Worm (Caenorhabditis elegans) whole organism, L4 larva: ENCODE results near the gene fat-6.
A peak's percentile ranks its signal among the peaks of the same experiment; 100 is the strongest.

ENCODE experiments used
- T20F7.1 ChIP-seq: fragments of 200-800 bp; sonication (Bioruptor generic); optimal IDR thresholded peaks from 2 replicates; lab custom pipeline; 2018; ENCODE audit warnings: mild to moderate bottlenecking, missing genetic modification characterization, missing compliant biosample characterization
- Y48G9A.11 ChIP-seq: fragments of 200-800 bp; sonication (Bioruptor generic); IDR thresholded peaks from 2 replicates; pipeline ENCODE4 v1.3.6; 2022; ENCODE audit warnings: missing genetic modification reagents, missing genetic modification characterization, missing compliant biosample characterization
- Y5F2A.4 ChIP-seq: fragments of 200-800 bp; sonication (Bioruptor generic); optimal IDR thresholded peaks from 2 replicates; lab custom pipeline; 2018; ENCODE audit warnings: mild to moderate bottlenecking, missing genetic modification characterization, missing compliant biosample characterization
- Y75B8A.6 ChIP-seq: fragments of 200-800 bp; sonication (Bioruptor generic); IDR thresholded peaks from 2 replicates; pipeline ENCODE4 v1.3.6; 2022; ENCODE audit warnings: missing genetic modification reagents, missing genetic modification characterization, missing compliant biosample characterization
- ZK337.2 ChIP-seq: fragments of 200-800 bp; sonication (Bioruptor generic); IDR thresholded peaks from 2 replicates; pipeline ENCODE4 v1.3.6; 2022; ENCODE audit warnings: missing genetic modification reagents, missing genetic modification characterization, missing compliant biosample characterization
- arid-1 ChIP-seq: fragments of 200-800 bp; sonication (Bioruptor generic); conservative IDR thresholded peaks from 2 replicates; pipeline ENCODE4 v1.3.6; 2022; ENCODE audit warnings: missing genetic modification reagents, missing genetic modification characterization, missing compliant biosample characterization
- ceh-32 ChIP-seq: sonication (generic microtip); optimal IDR thresholded peaks from 2 replicates; lab custom pipeline; 2016; ENCODE audit warnings: mild to moderate bottlenecking, missing genetic modification characterization, missing compliant biosample characterization; ENCODE audit not compliant: poor library complexity
- ceh-62 ChIP-seq: sonication (generic microtip); optimal IDR thresholded peaks from 2 replicates; lab custom pipeline; 2017; ENCODE audit warnings: missing biosample characterization, missing genetic modification characterization
- ces-1 ChIP-seq: fragments of 150-350 bp; sonication (generic microtip); optimal IDR thresholded peaks from 4 replicates; lab custom pipeline; 2014; ENCODE audit warnings: missing biosample characterization, missing genetic modification reagents, missing genetic modification characterization
- cey-2 ChIP-seq: sonication (generic microtip); optimal IDR thresholded peaks from 3 replicates; lab custom pipeline; 2017; ENCODE audit warnings: missing genetic modification characterization, mild to moderate bottlenecking, missing compliant biosample characterization, antibody characterized with exemption, borderline replicate concordance; ENCODE audit not compliant: insufficient read depth
- daf-16 ChIP-seq, 3 experiments: sonication (generic microtip); optimal IDR thresholded peaks; 2 replicates each; lab custom pipeline; 2016 to 2017; ENCODE audit warnings: missing genetic modification characterization in 3 of 3, missing genetic modification reagents in 3 of 3, mild to moderate bottlenecking in 2 of 3, missing compliant biosample characterization in 2 of 3, missing biosample characterization in 1 of 3, moderate library complexity in 1 of 3
- dmd-6 ChIP-seq: fragments of 200-800 bp; sonication (Bioruptor generic); IDR thresholded peaks from 2 replicates; pipeline ENCODE4 v1.3.6; 2022; ENCODE audit warnings: missing genetic modification reagents, missing genetic modification characterization, missing compliant biosample characterization
- dmd-8 ChIP-seq: fragments of 200-800 bp; sonication (Bioruptor generic); IDR thresholded peaks from 2 replicates; pipeline ENCODE4 v1.3.6; 2022; ENCODE audit warnings: missing genetic modification characterization, missing compliant biosample characterization
- dpl-1 ChIP-seq: fragments of 150-350 bp; optimal IDR thresholded peaks from 2 replicates; lab custom pipeline; 2014; ENCODE audit warnings: missing biosample characterization, missing genetic modification reagents, missing genetic modification characterization
- dve-1 ChIP-seq: sonication (generic microtip); optimal IDR thresholded peaks from 2 replicates; lab custom pipeline; 2017; ENCODE audit warnings: antibody characterized with exemption, mild to moderate bottlenecking, missing genetic modification characterization, missing compliant biosample characterization; ENCODE audit not compliant: insufficient read depth
- fkh-10 ChIP-seq: fragments of 150-350 bp; optimal IDR thresholded peaks from 2 replicates; lab custom pipeline; 2014; ENCODE audit warnings: missing biosample characterization, missing genetic modification reagents, missing genetic modification characterization
- fos-1 ChIP-seq: fragments of 150-350 bp; optimal IDR thresholded peaks from 2 replicates; lab custom pipeline; 2014; ENCODE audit warnings: missing biosample characterization, missing genetic modification characterization
- hif-1 ChIP-seq, 2 experiments: sonication (generic microtip); optimal IDR thresholded peaks; 2 replicates each; lab custom pipeline; 2016 to 2017; ENCODE audit warnings: missing compliant biosample characterization in 2 of 2, missing genetic modification characterization in 2 of 2, missing genetic modification reagents in 2 of 2, missing genotype in 2 of 2, mild to moderate bottlenecking in 1 of 2
- hlh-11 ChIP-seq: fragments of 200-800 bp; sonication (Bioruptor generic); optimal IDR thresholded peaks from 2 replicates; lab custom pipeline; 2018; ENCODE audit warnings: mild to moderate bottlenecking, missing genetic modification characterization, missing compliant biosample characterization
- hlh-30 ChIP-seq: sonication (generic microtip); optimal IDR thresholded peaks from 2 replicates; lab custom pipeline; 2017; ENCODE audit warnings: antibody characterized with exemption, mild to moderate bottlenecking, missing genetic modification characterization, missing compliant biosample characterization; ENCODE audit not compliant: insufficient read depth
- lsy-2 ChIP-seq, 2 experiments: fragments of 150-350 bp in 1 of 2; sonication (generic microtip) in 1 of 2; optimal IDR thresholded peaks; 2 replicates each; lab custom pipeline; 2014 to 2017; ENCODE audit warnings: missing biosample characterization in 2 of 2, missing genetic modification characterization in 2 of 2
- mdl-1 ChIP-seq, 2 experiments: fragments of 150-350 bp in 1 of 2; sonication (generic microtip) in 1 of 2; optimal IDR thresholded peaks; 2 replicates each; lab custom pipeline; 2014 to 2017; ENCODE audit warnings: missing biosample characterization in 2 of 2, missing genetic modification characterization in 2 of 2
- mep-1 ChIP-seq: fragments of 150-350 bp; sonication (generic microtip); optimal IDR thresholded peaks from 3 replicates; lab custom pipeline; 2014; ENCODE audit warnings: missing biosample characterization, missing genetic modification characterization
- mxl-2 ChIP-seq: fragments of 200-800 bp; sonication (Bioruptor generic); conservative IDR thresholded peaks from 2 replicates; pipeline ENCODE4 v1.3.6; 2022; ENCODE audit warnings: missing genetic modification reagents, missing genetic modification characterization, missing compliant biosample characterization
- mxl-3 ChIP-seq: fragments of 200-800 bp; sonication (Bioruptor generic); optimal IDR thresholded peaks from 2 replicates; lab custom pipeline; 2018; ENCODE audit warnings: mild to moderate bottlenecking, missing genetic modification characterization, missing compliant biosample characterization
- nhr-10 ChIP-seq: fragments of 150-350 bp; optimal IDR thresholded peaks from 2 replicates; lab custom pipeline; 2014; ENCODE audit warnings: missing biosample characterization, missing genetic modification characterization
- nhr-11 ChIP-seq: fragments of 150-350 bp; optimal IDR thresholded peaks from 2 replicates; lab custom pipeline; 2014; ENCODE audit warnings: missing biosample characterization, missing genetic modification characterization
- nhr-111 ChIP-seq: fragments of 200-800 bp; sonication (Bioruptor generic); optimal IDR thresholded peaks from 2 replicates; lab custom pipeline; 2018; ENCODE audit warnings: mild to moderate bottlenecking, missing genetic modification characterization, missing compliant biosample characterization
- nhr-25 ChIP-seq: sonication (generic microtip); optimal IDR thresholded peaks from 2 replicates; lab custom pipeline; 2017; ENCODE audit warnings: missing genetic modification characterization, mild to moderate bottlenecking, missing compliant biosample characterization, antibody characterized with exemption, moderate library complexity, borderline replicate concordance; ENCODE audit not compliant: insufficient read depth
- nhr-28 ChIP-seq: fragments of 150-350 bp; optimal IDR thresholded peaks from 2 replicates; lab custom pipeline; 2014; ENCODE audit warnings: missing biosample characterization, missing genetic modification characterization
- nhr-48 ChIP-seq: sonication (generic microtip); optimal IDR thresholded peaks from 2 replicates; lab custom pipeline; 2016; ENCODE audit warnings: mild to moderate bottlenecking, missing genetic modification characterization, missing compliant biosample characterization
- nhr-77 ChIP-seq: fragments of 150-350 bp; optimal IDR thresholded peaks from 2 replicates; lab custom pipeline; 2014; ENCODE audit warnings: missing biosample characterization, missing genetic modification characterization
- set-16 ChIP-seq: fragments of 200-800 bp; sonication (Bioruptor generic); IDR thresholded peaks from 2 replicates; pipeline ENCODE4 v1.3.6; 2022; ENCODE audit warnings: missing genetic modification reagents, missing genetic modification characterization, missing compliant biosample characterization
- skn-1 ChIP-seq: fragments of 150-350 bp; optimal IDR thresholded peaks from 2 replicates; lab custom pipeline; 2014; ENCODE audit warnings: missing biosample characterization, missing genetic modification characterization
- spr-1 ChIP-seq: sonication (generic microtip); optimal IDR thresholded peaks from 2 replicates; lab custom pipeline; 2016; ENCODE audit warnings: mild to moderate bottlenecking, missing genetic modification characterization, missing compliant biosample characterization
- spr-3 ChIP-seq: fragments of 200-800 bp; sonication (Bioruptor generic); optimal IDR thresholded peaks from 2 replicates; lab custom pipeline; 2018; ENCODE audit warnings: mild to moderate bottlenecking, missing genetic modification characterization, missing compliant biosample characterization
- unc-62 ChIP-seq, 3 experiments: fragments of 150-350 bp in 1 of 3; sonication (generic microtip); optimal IDR thresholded peaks in 2 of 3; peaks in 1 of 3; 1 replicate in 1 of 3; 2 replicates in 2 of 3; lab custom pipeline; 2014 to 2017; ENCODE audit warnings: missing biosample characterization in 3 of 3, missing genetic modification characterization in 3 of 3, missing genetic modification reagents in 3 of 3, missing genotype in 1 of 3
- zag-1 ChIP-seq: fragments of 150-350 bp; optimal IDR thresholded peaks from 2 replicates; lab custom pipeline; 2014; ENCODE audit warnings: missing biosample characterization, missing genetic modification characterization
- zfp-2 ChIP-seq: sonication (generic microtip); optimal IDR thresholded peaks from 2 replicates; lab custom pipeline; 2016; ENCODE audit warnings: mild to moderate bottlenecking, missing genetic modification characterization, missing compliant biosample characterization

Gene fat-6

DNA sequence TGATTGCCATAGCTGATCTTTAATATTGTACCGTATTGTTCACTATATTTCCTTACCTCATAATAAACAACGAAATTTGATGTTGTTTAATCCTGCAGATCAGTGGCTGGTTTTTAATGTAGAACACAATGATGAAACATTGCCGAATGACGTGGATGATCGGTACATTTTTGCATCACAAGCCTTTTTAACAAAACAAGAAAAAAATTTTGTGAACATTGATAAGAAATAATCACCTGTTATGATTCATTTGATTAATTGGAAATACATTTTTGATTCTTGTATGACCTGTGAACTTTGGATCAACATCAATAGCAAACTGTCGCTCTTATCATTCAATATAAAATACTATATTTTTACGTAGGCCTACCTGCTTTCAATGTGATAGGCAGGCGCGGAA, 12.7 kb downstream of the fat-6 start (continued):
- no peak for TF ChIP-seq zfp-2
- no peak for TF ChIP-seq daf-16 (GFP tag; optimal IDR thresholded peaks at IDR 0.05; lab: Kevin White, UChicago)
- no peak for TF ChIP-seq daf-16 (tag; optimal IDR thresholded peaks at IDR 0.05; lab: Kevin White, UChicago)
- TF ChIP-seq Y75B8A.6 (GFP tag; lab: Robert Waterston, UW), result no peak
- no peak for TF ChIP-seq nhr-77 (tag; lab: Kevin White, UChicago)
- no peak for TF ChIP-seq dmd-8
- TF ChIP-seq set-16, result no peak
- no peak for TF ChIP-seq ceh-32 (tag; lab: Kevin White, UChicago)
- no peak for TF ChIP-seq nhr-11 (tag; lab: Kevin White, UChicago)
- no peak for TF ChIP-seq Y5F2A.4 (GFP tag; lab: Kevin White, UChicago)
- no peak for TF ChIP-seq ceh-62 (tag; lab: Kevin White, UChicago)
- TF ChIP-seq dve-1, result peak; percentile 27
- TF ChIP-seq T20F7.1, result no peak
- TF ChIP-seq skn-1 (tag; lab: Kevin White, UChicago), result no peak
- TF ChIP-seq nhr-48 (tag; lab: Kevin White, UChicago), result peak; percentile 10
- TF ChIP-seq spr-3, result no peak
- TF ChIP-seq, all 104 proteins: peak for 7

DNA sequence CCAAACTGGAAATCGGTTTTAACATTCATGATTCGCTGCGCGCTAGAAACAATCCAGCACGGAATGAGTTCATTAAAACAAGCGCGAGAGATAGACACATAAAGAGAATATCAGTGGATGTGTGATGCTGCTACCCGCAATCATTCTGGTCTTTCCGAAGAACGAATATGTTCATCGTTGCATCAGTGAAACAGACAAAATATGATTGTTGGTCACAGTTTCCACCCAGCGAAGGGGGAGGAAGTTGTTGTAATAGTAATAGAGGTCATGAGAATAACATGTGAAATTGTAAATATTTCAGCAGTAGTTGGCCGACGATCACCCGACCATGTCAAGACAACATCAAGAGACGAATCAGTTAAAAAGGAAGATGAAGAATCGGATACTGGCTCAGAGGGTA, 14.3 kb downstream of the fat-6 start:
- TF ChIP-seq lsy-2 (tag; optimal IDR thresholded peaks at IDR 0.05; lab: Kevin White, UChicago) (no peak), mep-1 (peak; percentile 9), nhr-48 (tag; lab: Kevin White, UChicago) (peak; percentile 48), nhr-28 (tag; lab: Kevin White, UChicago) (peak; percentile 48), ces-1 (GFP tag; lab: Kevin White, UChicago) (no peak), nhr-10 (peak; percentile 34), nhr-11 (tag; lab: Kevin White, UChicago) (no peak), hlh-30 (tag; lab: Kevin White, UChicago) (peak; percentile 62), mxl-3 (peak; percentile 11), nhr-111 (GFP tag; lab: Kevin White, UChicago) (no peak), ZK337.2 (GFP tag; lab: Robert Waterston, UW) (no peak), hlh-11 (tag; lab: Kevin White, UChicago) (peak; percentile 55), spr-1 (tag; lab: Kevin White, UChicago) (no peak), arid-1 (GFP tag; lab: Robert Waterston, UW) (no peak), mdl-1 (tag; optimal IDR thresholded peaks at IDR 0.05; lab: Kevin White, UChicago) (peak in 1 of 2 experiments; percentile 70), zag-1 (tag; lab: Kevin White, UChicago) (no peak), dpl-1 (GFP tag; lab: Kevin White, UChicago) (no peak), dmd-6 (GFP tag; lab: Robert Waterston, UW) (peak; percentile 49; the same call in 1 of the 2 replicates), Y48G9A.11 (GFP tag; lab: Robert Waterston, UW) (no peak), nhr-25 (tag; lab: Kevin White, UChicago) (peak; percentile 66), hif-1 (tag; optimal IDR thresholded peaks at IDR 0.05; lab: Kevin White, UChicago) (no peak), cey-2 (tag; lab: Kevin White, UChicago) (peak; percentile 54), mxl-2 (GFP tag; lab: Robert Waterston, UW) (peak; percentile 52; the same call in 1 of the 2 replicates), fkh-10 (GFP tag; lab: Kevin White, UChicago) (no peak)

ce11 chrIV:11900399-11900798, 15.1 kb downstream of the fat-6 start:
- peak in 1 of 2 experiments; percentile 90 for TF ChIP-seq unc-62 (GFP tag; optimal IDR thresholded peaks at IDR 0.05 in 1 of 2; lab: Kevin White, UChicago)
- TF ChIP-seq unc-62 (tag; optimal IDR thresholded peaks at IDR 0.05; lab: Kevin White, UChicago), result no peak
- TF ChIP-seq fos-1 (tag; lab: Kevin White, UChicago), result no peak
